Fruit fly (Drosophila melanogaster) whole organism, wandering third instar larva: ENCODE results near the gene blot.

Source experiments
- Abd-B ChIP-seq: fragments of >200 bp; optimal IDR thresholded peaks from 2 replicates; lab custom pipeline; 2017; ENCODE audit warnings: missing biosample characterization, missing genetic modification characterization
- CG32264 ChIP-seq: fragments of 200-800 bp; sonication (Bioruptor generic); optimal IDR thresholded peaks from 2 replicates; lab custom pipeline; 2016; ENCODE audit warnings: missing biosample characterization, missing genetic modification characterization
- CG9705 ChIP-seq: fragments of 200-800 bp; sonication (Bioruptor generic); optimal IDR thresholded peaks from 2 replicates; lab custom pipeline; 2018; ENCODE audit warnings: missing biosample characterization, mild to moderate bottlenecking, missing genetic modification characterization
- CrebA ChIP-seq: fragments of 200-800 bp; sonication (Bioruptor generic); optimal IDR thresholded peaks from 2 replicates; lab custom pipeline; 2016; ENCODE audit warnings: missing biosample characterization, mild to moderate bottlenecking, missing genetic modification characterization, borderline replicate concordance
- Dfd ChIP-seq: fragments of >200 bp; optimal IDR thresholded peaks from 2 replicates; lab custom pipeline; 2017; ENCODE audit warnings: missing biosample characterization, missing genetic modification characterization
- Dif ChIP-seq: fragments of 200-275, 200-300 bp; sonication (Bioruptor generic); optimal IDR thresholded peaks from 2 replicates; lab custom pipeline; 2018; ENCODE audit warnings: missing biosample characterization, missing genetic modification characterization; ENCODE audit not compliant: partially characterized antibody
- GATAd ChIP-seq: sonication (Bioruptor generic); optimal IDR thresholded peaks from 2 replicates; lab custom pipeline; 2016; ENCODE audit warnings: missing biosample characterization, missing genetic modification characterization
- Hnf4 ChIP-seq: fragments of 200-800 bp; sonication (Bioruptor generic); optimal IDR thresholded peaks from 2 replicates; lab custom pipeline; 2016; ENCODE audit warnings: missing biosample characterization, mild to moderate bottlenecking, missing genetic modification characterization
- Hr78 ChIP-seq: fragments of >200 bp; optimal IDR thresholded peaks from 2 replicates; lab custom pipeline; 2017; ENCODE audit warnings: missing biosample characterization, missing genetic modification characterization
- Hr83 ChIP-seq: fragments of 200-300 bp; sonication (Bioruptor generic); optimal IDR thresholded peaks from 2 replicates; lab custom pipeline; 2016; ENCODE audit warnings: missing biosample characterization, mild to moderate bottlenecking, missing genetic modification characterization, moderate library complexity; ENCODE audit not compliant: poor library complexity, severe bottlenecking
- Jra ChIP-seq: sonication (Bioruptor generic); optimal IDR thresholded peaks from 2 replicates; lab custom pipeline; 2016; ENCODE audit warnings: missing biosample characterization, missing genetic modification characterization
- Mio ChIP-seq: sonication (Bioruptor generic); optimal IDR thresholded peaks from 2 replicates; lab custom pipeline; 2016; ENCODE audit warnings: missing biosample characterization, missing genetic modification characterization
- Myc ChIP-seq: fragments of >200 bp; optimal IDR thresholded peaks from 2 replicates; lab custom pipeline; 2017
- N ChIP-seq: fragments of >200 bp; optimal IDR thresholded peaks from 2 replicates; lab custom pipeline; 2018; ENCODE audit warnings: missing biosample characterization, missing external identifiers, missing genetic modification characterization
- Sp1 ChIP-seq: fragments of 200-800 bp; sonication (Bioruptor generic); optimal IDR thresholded peaks from 3 replicates; lab custom pipeline; 2019; ENCODE audit warnings: missing biosample characterization, mild to moderate bottlenecking, missing genetic modification characterization, moderate library complexity
- Vsx2 ChIP-seq: fragments of 200-300, 225-300 bp; sonication (Bioruptor generic); optimal IDR thresholded peaks from 2 replicates; lab custom pipeline; 2018; ENCODE audit warnings: missing biosample characterization, missing genetic modification characterization; ENCODE audit not compliant: partially characterized antibody
- br ChIP-seq: fragments of 200-800 bp; sonication (Bioruptor generic); optimal IDR thresholded peaks from 2 replicates; lab custom pipeline; 2016; ENCODE audit warnings: missing biosample characterization, missing genetic modification characterization
- brk ChIP-seq: fragments of 200-800 bp; sonication (Bioruptor generic); optimal IDR thresholded peaks from 2 replicates; lab custom pipeline; 2016; ENCODE audit warnings: missing biosample characterization, mild to moderate bottlenecking, missing genetic modification characterization
- dl ChIP-seq, 2 experiments: fragments of 175-275, 200-275 bp in 1 of 2; fragments of 200-275 bp in 1 of 2; sonication (Bioruptor generic); optimal IDR thresholded peaks; lab custom pipeline; 2018; ENCODE audit warnings: mild to moderate bottlenecking in 2 of 2, missing biosample characterization in 2 of 2, missing genetic modification characterization in 2 of 2, moderate library complexity in 2 of 2; ENCODE audit not compliant: partially characterized antibody in 2 of 2, insufficient read depth in 1 of 2
- dmrt93B ChIP-seq: fragments of 200-800 bp; sonication (Bioruptor generic); optimal IDR thresholded peaks from 2 replicates; lab custom pipeline; 2018; ENCODE audit warnings: missing biosample characterization, mild to moderate bottlenecking, missing genetic modification characterization
- dsf ChIP-seq: sonication (Bioruptor generic); optimal IDR thresholded peaks from 2 replicates; lab custom pipeline; 2016; ENCODE audit warnings: missing biosample characterization, missing genetic modification characterization, borderline replicate concordance
- foxo ChIP-seq, 2 experiments: fragments of 200-800 bp; sonication (Bioruptor generic); optimal IDR thresholded peaks; 2 replicates in 1 of 2; 3 replicates in 1 of 2; lab custom pipeline; 2016 to 2017; ENCODE audit warnings: missing biosample characterization in 2 of 2, missing genetic modification characterization in 2 of 2
- h ChIP-seq: fragments of 200-800 bp; sonication (Bioruptor generic); optimal IDR thresholded peaks from 3 replicates; lab custom pipeline; 2016; ENCODE audit warnings: missing biosample characterization, mild to moderate bottlenecking, missing genetic modification characterization
- jim ChIP-seq: fragments of 175-275, 200-325 bp; sonication (Bioruptor generic); optimal IDR thresholded peaks from 2 replicates; lab custom pipeline; 2016; ENCODE audit warnings: missing biosample characterization, mild to moderate bottlenecking, missing genetic modification characterization
- lola ChIP-seq: fragments of >200 bp; optimal IDR thresholded peaks from 2 replicates; lab custom pipeline; 2017; ENCODE audit warnings: missing biosample characterization, missing genetic modification characterization
- psq ChIP-seq: fragments of 200-800 bp; sonication (Bioruptor generic); optimal IDR thresholded peaks from 3 replicates; lab custom pipeline; 2017; ENCODE audit warnings: missing biosample characterization, mild to moderate bottlenecking, missing genetic modification characterization, moderate library complexity
- rgr ChIP-seq: fragments of 200-800 bp; sonication (Bioruptor generic); optimal IDR thresholded peaks from 3 replicates; lab custom pipeline; 2016; ENCODE audit warnings: missing biosample characterization, mild to moderate bottlenecking, missing genetic modification characterization
- sage ChIP-seq: fragments of 200-800 bp; sonication (Bioruptor generic); optimal IDR thresholded peaks from 2 replicates; lab custom pipeline; 2016; ENCODE audit warnings: missing biosample characterization, mild to moderate bottlenecking, missing genetic modification characterization
- sv ChIP-seq: fragments of 200-800 bp; sonication (Bioruptor generic); optimal IDR thresholded peaks from 3 replicates; lab custom pipeline; 2016; ENCODE audit warnings: missing biosample characterization, missing genetic modification characterization
- tai ChIP-seq: sonication (Bioruptor generic); optimal IDR thresholded peaks from 2 replicates; lab custom pipeline; 2016; ENCODE audit warnings: missing biosample characterization, missing genetic modification characterization
- usp ChIP-seq: fragments of >200 bp; optimal IDR thresholded peaks from 2 replicates; lab custom pipeline; 2017; ENCODE audit warnings: missing biosample characterization, missing genetic modification characterization
- woc ChIP-seq: sonication (Bioruptor generic); optimal IDR thresholded peaks from 2 replicates; lab custom pipeline; 2016; ENCODE audit warnings: missing biosample characterization, mild to moderate bottlenecking, missing genetic modification characterization

The blot gene

DNA sequence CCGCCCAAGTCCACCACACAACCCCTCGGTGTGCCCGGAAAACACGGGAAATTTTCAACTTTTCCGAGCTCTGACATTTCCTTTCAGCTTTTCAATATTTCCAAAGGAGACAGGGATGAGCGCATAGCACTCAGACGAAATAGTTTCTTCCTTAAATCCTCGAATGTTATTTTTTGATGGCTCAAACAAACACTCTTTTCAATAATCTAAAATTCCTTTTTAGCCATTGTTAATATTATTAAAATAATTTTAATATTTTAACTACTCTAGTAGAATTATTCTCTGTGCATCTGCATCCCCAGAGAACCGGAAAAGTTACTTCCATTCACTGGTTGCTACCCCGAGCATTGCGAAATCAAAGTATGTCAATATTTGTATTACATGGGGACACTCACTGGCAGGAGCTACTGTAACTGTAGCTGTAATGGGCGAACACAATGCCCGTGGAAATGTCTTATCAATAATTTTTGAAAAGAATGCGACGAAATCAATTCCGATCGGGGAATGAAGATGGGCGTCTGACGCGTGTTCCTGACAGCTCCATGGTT is 36.5 kb upstream of the blot start:
- TF ChIP-seq Jra (GFP tag; lab: Kevin White, UChicago) = no peak
- TF ChIP-seq Abd-B (GFP tag; lab: Kevin White, UChicago) = no peak
- no peak for TF ChIP-seq Vsx2 (GFP tag; lab: Kevin White, UChicago)
- TF ChIP-seq woc (GFP tag; lab: Kevin White, UChicago) = no peak
- TF ChIP-seq tai (GFP tag; lab: Kevin White, UChicago) = no peak
- no peak for TF ChIP-seq Hr78 (GFP tag; lab: Kevin White, UChicago)
- TF ChIP-seq lola = no peak
- no peak for TF ChIP-seq Hr83 (GFP tag; lab: Kevin White, UChicago)
- TF ChIP-seq brk = no peak
- no peak for TF ChIP-seq Myc
- TF ChIP-seq CrebA (GFP tag; lab: Kevin White, UChicago) = no peak
- no peak for TF ChIP-seq usp (GFP tag; lab: Kevin White, UChicago)
- no peak for TF ChIP-seq psq (GFP tag; lab: Kevin White, UChicago)
- TF ChIP-seq Mio (GFP tag; lab: Kevin White, UChicago) = no peak
- TF ChIP-seq GATAd (GFP tag; lab: Kevin White, UChicago) = no peak
- TF ChIP-seq sage (GFP tag; lab: Kevin White, UChicago) = no peak
- no peak for TF ChIP-seq N (GFP tag; lab: Kevin White, UChicago)
- no peak for TF ChIP-seq h
- TF ChIP-seq dmrt93B = no peak

DNA sequence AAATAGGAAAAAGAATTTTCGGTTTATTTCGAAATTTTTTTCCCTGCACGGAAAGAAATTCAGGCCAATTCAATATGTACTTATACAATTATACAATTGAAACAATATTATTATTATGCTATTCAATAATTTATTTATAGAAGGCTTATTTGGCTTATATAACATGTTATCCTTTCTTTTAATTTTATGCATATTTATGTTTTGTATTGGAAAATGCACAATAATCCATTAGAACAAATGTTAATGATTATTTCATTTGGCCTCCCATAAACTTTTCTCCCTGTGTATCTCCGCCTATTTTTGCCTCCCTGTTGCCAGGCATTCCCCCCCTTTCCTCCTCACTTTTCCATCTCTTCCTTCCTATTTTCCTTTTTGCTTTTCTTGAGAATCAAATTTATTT is 26.6 kb upstream of the blot start:
- TF ChIP-seq Sp1 (GFP tag; lab: Kevin White, UChicago) = no peak
- no peak for TF ChIP-seq Hr83 (GFP tag; lab: Kevin White, UChicago)
- TF ChIP-seq sv = no peak
- no peak for TF ChIP-seq sage (GFP tag; lab: Kevin White, UChicago)
- no peak for TF ChIP-seq Myc
- TF ChIP-seq Hnf4 (GFP tag; lab: Kevin White, UChicago) = no peak
- TF ChIP-seq psq (GFP tag; lab: Kevin White, UChicago) = no peak
- TF ChIP-seq CG32264 (GFP tag; lab: Kevin White, UChicago) = no peak
- TF ChIP-seq h = no peak
- TF ChIP-seq br (GFP tag; lab: Kevin White, UChicago) = no peak
- TF ChIP-seq lola = no peak
- no peak for TF ChIP-seq tai (GFP tag; lab: Kevin White, UChicago)
- TF ChIP-seq rgr (GFP tag; lab: Kevin White, UChicago) = no peak
- TF ChIP-seq CG9705 = no peak
- TF ChIP-seq dl (GFP tag; optimal IDR thresholded peaks at IDR 0.05; lab: Kevin White, UChicago; ENCODE audit: insufficient read depth in 1 of 2, partially characterized antibody in 2 of 2) = no peak
- TF ChIP-seq CrebA (GFP tag; lab: Kevin White, UChicago) = no peak
- no peak for TF ChIP-seq brk
- TF ChIP-seq jim (GFP tag; lab: Kevin White, UChicago) = no peak

DNA sequence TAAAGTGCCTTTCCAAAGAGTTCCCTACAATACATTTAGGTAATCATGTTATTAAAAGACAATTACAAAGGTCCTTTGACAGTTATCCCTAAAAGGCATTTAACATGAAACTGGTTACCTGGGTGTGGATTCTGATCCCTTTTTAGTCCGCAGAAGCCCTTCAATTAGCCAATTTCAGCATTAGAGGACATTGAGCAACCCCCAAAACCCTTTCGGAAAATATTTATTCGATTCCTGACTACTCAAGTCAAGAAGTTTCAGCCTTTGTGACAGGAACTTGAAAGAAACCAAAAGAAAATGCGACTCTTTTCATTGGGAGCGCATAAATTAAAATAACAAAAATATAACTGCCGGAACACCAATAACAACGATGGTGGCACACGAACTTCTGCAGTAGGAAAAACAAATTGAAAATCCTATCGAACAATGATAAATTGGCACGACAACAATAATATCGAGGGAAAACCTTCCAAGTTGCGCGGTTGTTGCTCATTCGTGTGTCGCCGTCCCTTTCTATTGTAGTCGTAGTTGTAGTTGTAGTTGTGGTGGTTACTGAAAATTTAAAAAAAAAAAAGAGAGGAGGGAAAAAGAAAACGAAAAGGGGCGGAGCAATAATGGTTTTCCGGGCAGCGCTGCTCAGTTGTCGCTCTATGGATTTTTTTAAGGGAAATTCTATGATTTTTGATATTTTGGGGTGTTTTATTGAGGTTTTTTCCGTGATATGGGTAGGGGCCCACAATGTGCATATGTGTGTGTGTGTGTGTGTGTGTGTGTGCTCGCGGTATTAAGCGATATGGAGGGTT is 24.5 kb upstream of the blot start:
- TF ChIP-seq usp (GFP tag; lab: Kevin White, UChicago) (no peak), Dfd (peak; percentile 82), woc (GFP tag; lab: Kevin White, UChicago) (no peak), foxo (GFP tag; optimal IDR thresholded peaks at IDR 0.05; lab: Kevin White, UChicago) (no peak), Dif (GFP tag; lab: Kevin White, UChicago) (no peak)

DNA sequence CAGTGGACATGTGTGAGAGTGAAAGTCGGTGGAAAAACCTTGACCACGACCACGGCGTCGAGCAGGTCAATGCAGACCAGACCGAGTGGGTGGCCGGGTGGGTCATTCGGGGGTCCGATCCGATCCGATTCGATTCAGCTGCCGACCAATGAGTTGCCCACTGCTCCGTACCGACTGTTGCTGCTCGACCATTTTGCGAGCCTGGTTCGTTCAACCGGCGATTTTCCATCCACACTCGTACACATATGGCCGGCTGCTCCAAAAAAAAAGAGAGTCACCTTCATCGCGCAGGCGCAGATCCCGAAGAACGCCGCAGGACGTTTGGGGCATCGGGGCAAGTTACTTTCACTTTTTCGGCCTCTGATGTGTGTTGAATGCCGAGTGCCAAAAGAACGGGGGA is 23.3 kb upstream of the blot start:
- TF ChIP-seq dsf (GFP tag; lab: Kevin White, UChicago) (no peak), Hnf4 (GFP tag; lab: Kevin White, UChicago) (no peak), sage (GFP tag; lab: Kevin White, UChicago) (no peak), Mio (GFP tag; lab: Kevin White, UChicago) (no peak)
